Worm (Caenorhabditis elegans) whole organism, L3 larva: ENCODE data around the gene T12A2.3.
A peak's percentile ranks its signal among the peaks of the same experiment; 100 is the strongest.

Source experiments
- nhr-23 ChIP-seq: fragments of 150-350 bp; optimal IDR thresholded peaks from 2 replicates; lab custom pipeline; 2014; ENCODE audit warnings: missing biosample characterization, missing genetic modification reagents, missing genetic modification characterization
- nhr-77 ChIP-seq: fragments of 150-350 bp; optimal IDR thresholded peaks from 2 replicates; lab custom pipeline; 2014; ENCODE audit warnings: missing biosample characterization, missing genetic modification characterization
- snpc-4 ChIP-seq: fragments of 150-350 bp; optimal IDR thresholded peaks from 2 replicates; lab custom pipeline; 2014; ENCODE audit warnings: missing biosample characterization, missing genetic modification characterization

DNA sequence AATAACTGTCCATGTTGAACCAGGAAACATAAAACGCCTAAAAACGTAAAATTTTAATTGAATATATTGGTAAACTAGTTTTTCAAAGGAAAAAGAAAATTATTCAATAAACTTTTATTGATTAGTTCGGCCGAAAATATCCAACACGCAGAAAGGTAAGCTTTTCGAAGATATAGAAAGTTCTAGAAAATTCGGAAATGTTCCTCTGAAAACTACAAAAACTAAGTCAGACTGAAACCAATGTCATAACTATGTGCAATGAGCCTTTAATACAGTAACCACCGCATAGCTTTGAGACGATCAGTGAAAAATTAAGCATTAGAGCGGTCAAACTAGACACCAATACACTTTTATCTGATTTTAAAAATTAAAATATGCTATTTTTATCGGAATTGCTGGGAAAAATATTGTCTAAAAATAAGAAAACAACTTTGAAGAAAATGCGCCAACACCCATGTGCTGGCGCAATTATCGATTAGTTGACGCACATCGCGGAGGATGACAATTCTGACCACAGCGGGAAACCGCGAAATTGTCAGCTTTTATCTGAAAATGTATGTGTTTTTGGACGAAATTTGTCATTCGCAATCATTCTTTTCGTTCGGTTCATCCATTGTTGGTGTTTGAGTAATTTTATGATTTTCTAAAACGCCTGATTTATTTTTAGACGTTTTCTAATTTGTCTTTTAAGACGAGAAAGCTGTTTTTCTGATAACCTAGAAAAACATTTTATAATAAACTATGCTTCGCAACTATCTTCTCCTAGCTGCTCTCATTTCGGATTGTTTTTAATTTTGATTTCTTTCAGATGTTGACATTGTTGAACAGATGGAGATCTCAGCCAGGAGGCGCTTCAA is 42.0 kb upstream of the T12A2.3 start, which contains the start of the genes C23G10.7 and rpn-2:
- TF ChIP-seq nhr-23 (tag; lab: Kevin White, UChicago) (peak; percentile 39), nhr-77 (no peak), snpc-4 (tag; lab: Kevin White, UChicago) (no peak)
